Worm (Caenorhabditis elegans): ENCODE data around the gene C55A6.12.

The C55A6.12 gene

DNA sequence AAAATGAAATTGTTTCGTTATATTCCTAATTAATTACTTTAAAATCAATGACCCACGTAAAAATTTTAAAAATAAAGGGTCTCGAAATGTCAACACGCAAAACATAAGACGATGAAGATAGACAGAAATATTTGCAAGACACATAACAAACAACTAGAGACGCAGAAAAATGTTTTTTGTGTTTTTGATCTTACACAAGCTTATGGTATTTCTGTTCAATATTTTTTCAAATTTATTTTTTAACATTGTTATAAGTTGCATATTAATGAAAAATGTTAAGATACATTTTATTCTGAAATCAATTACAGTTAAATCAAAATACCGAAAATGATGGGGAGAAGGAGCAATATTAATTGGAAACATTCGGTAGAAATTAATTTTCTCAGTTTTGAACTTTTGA is 10.5 kb upstream of the C55A6.12 start, which contains the start of gene C55A6.3:
C55A6.3 (minus strand) TSS at position 101 of the 400 bp plus-strand sequence.
- peak; percentile 41 for TF ChIP-seq pha-4 (tag; optimal IDR thresholded peaks at IDR 0.05)
- no peak for TF ChIP-seq ceh-16 (tag; optimal IDR thresholded peaks at IDR 0.05)

DNA sequence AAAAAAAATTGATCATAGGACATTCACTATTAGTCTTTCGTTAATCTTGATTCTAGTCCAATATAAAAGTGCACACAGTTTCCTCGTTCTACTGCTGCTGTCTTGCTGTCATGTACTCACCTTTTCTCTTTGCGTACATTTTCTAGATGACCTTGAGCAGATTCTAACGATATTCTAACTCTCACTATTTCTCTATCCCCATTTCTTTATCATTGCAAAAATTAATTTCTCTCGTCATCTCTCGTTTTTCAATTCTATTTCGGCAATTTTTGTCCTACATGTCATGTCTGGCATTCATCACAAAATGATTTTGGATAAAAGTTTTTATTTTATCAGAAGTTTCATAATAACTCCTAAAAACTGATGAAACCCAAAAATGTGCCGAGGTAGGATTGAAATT is 5.8 kb upstream of the C55A6.12 start, which contains the start of gene ttll-5:
ttll-5 (plus strand) TSS at position 288 of the 400 bp plus-strand sequence.
- TF ChIP-seq nhr-25 (tag; optimal IDR thresholded peaks at IDR 0.05) (peak; percentile 83), ztf-11 (tag; optimal IDR thresholded peaks at IDR 0.05) (no peak)

DNA sequence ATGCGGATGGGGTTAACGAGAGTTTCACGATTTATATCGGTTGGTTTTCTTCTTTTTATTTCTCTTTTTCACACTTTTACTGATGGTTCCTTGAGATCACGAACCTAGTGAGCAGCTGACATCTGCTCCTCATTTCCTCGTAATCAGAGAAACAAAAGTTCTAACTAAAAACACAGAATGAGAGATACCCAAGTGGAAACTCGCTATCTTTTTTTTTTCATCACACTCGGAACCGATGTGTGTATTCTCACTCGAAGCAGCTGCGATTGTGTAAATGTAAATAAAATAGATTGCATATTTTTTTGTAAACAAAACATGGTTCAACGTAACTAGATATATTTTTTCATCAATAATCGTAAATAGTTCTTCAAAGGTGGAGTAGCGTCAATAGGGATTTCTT is 3.4 kb upstream of the C55A6.12 start:
- TF ChIP-seq hmg-11 (tag; optimal IDR thresholded peaks at IDR 0.05): no peak
- TF ChIP-seq R02D3.7 (tag; optimal IDR thresholded peaks at IDR 0.05): no peak
- TF ChIP-seq skn-1 (tag; optimal IDR thresholded peaks at IDR 0.05): no peak
- peak; percentile 84 for TF ChIP-seq pha-4 (tag; optimal IDR thresholded peaks at IDR 0.05)
- no peak for TF ChIP-seq nhr-67 (tag; optimal IDR thresholded peaks at IDR 0.05)
- no peak for TF ChIP-seq aly-2 (tag; optimal IDR thresholded peaks at IDR 0.05)
- TF ChIP-seq nhr-23 (tag; optimal IDR thresholded peaks at IDR 0.05): no peak
- no peak for TF ChIP-seq ceh-82 (tag; optimal IDR thresholded peaks at IDR 0.05)
- peak; percentile 48 for TF ChIP-seq egl-5 (tag; optimal IDR thresholded peaks at IDR 0.05)
- peak; percentile 18 for TF ChIP-seq nfya-1 (tag; optimal IDR thresholded peaks at IDR 0.05; ENCODE audit: insufficient read depth)

DNA sequence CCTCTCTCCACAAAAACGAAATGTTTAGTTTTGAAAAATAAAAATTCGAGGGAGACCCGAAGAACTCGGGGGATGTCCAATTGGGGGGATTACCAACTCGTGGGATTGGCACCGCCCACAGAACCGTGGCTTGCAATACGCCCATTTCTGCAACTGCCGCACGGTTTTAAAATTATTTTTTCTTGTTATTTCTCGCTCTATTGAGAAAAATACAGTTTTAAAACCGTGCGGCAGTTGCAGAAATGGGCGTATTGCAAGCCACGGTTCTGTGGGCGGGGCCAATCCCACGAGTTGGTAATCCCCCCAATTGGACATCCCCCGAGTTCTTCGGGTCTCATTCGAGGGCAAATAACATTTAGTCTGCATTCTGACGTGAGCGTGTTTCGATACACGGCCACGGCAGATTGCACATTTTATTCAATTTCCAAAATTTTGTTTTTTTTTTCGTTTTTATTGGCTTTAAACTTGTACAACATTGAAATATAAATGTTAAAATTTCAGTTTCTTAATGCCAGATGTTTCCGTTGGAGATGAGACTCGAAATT is 2.0 kb upstream of the C55A6.12 start, which contains the start of the genes C55A6.1 and C55A6.10:
C55A6.1 (minus strand) TSS at position 116 of the 545 bp plus-strand sequence.
C55A6.10 (plus strand) TSS at position 495 of the 545 bp plus-strand sequence.
- TF ChIP-seq snpc-4 (tag; optimal IDR thresholded peaks at IDR 0.05) (peak; percentile 20), jun-1 (tag; optimal IDR thresholded peaks at IDR 0.05) (peak; percentile 44), nhr-43 (tag; optimal IDR thresholded peaks at IDR 0.05; ENCODE audit: poor library complexity, severe bottlenecking) (peak; percentile 70), pqm-1 (tag; optimal IDR thresholded peaks at IDR 0.05) (peak; percentile 20), elt-2 (tag; optimal IDR thresholded peaks at IDR 0.05) (peak; percentile 40), nhr-25 (tag; optimal IDR thresholded peaks at IDR 0.05) (peak; percentile 47), pha-4 (tag; optimal IDR thresholded peaks at IDR 0.05) (peak; percentile 66), nfya-1 (tag; optimal IDR thresholded peaks at IDR 0.05; ENCODE audit: insufficient read depth) (peak; percentile 83), nhr-23 (tag; optimal IDR thresholded peaks at IDR 0.05) (peak; percentile 61), tbx-2 (tag; optimal IDR thresholded peaks at IDR 0.05) (peak; percentile 36), R02D3.7 (tag; optimal IDR thresholded peaks at IDR 0.05) (peak; percentile 44), fkh-10 (GFP tag; optimal IDR thresholded peaks at IDR 0.05) (peak; percentile 16), lsy-12 (tag; optimal IDR thresholded peaks at IDR 0.05) (peak; percentile 49), lin-39 (tag; optimal IDR thresholded peaks at IDR 0.05) (peak; percentile 22), elt-1 (tag; optimal IDR thresholded peaks at IDR 0.05) (peak; percentile 13), ceh-28 (tag; optimal IDR thresholded peaks at IDR 0.05) (peak; percentile 61), lin-15B (tag; optimal IDR thresholded peaks at IDR 0.05) (peak; percentile 46), hmg-11 (tag; optimal IDR thresholded peaks at IDR 0.05) (peak; percentile 68)

DNA sequence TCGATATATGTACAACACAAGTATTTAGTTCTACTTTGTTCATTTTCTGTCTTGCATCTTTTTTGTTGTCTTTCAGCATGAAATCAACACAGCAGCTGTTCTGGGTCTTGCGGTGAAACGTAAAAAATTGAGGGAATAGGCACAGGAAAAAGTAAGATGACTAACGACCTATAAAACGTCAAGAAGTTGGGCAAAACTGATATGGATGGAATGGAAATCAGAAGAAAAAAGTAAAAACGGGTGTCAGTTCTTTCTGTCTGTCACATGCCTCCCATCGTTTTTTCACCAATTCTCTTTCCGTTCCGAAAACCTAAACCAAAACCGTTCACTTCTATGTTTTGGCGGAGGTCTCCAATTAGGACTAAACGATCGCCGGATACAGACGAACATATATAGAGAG is 2.0 kb downstream of the C55A6.12 start:
- peak; percentile 25 for TF ChIP-seq elt-2 (tag; optimal IDR thresholded peaks at IDR 0.05)
- no peak for TF ChIP-seq nhr-76 (tag; optimal IDR thresholded peaks at IDR 0.05)

DNA sequence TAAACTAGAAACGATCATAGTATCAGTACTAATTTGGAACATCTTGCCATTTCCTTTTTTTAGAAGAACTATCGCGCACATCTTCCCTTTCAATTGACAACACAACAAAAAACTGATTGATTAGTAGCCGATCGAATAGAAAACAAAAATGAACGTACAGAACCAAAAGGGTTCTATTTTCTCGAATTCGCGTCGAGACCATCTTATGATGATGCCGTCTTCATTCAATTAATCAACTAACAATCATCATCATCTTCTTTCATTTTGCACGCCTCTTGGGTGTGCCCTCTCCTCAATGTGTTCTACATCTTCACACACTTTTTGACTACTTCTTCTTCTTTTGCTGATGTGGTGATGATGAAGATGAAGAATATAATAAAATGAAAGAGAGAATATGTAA is 3.1 kb downstream of the C55A6.12 start:
- no peak for TF ChIP-seq snpc-4 (tag; optimal IDR thresholded peaks at IDR 0.05)
- TF ChIP-seq mml-1 (tag; optimal IDR thresholded peaks at IDR 0.05): no peak
- TF ChIP-seq daf-12 (tag; optimal IDR thresholded peaks at IDR 0.05): no peak
- TF ChIP-seq elt-2 (tag; optimal IDR thresholded peaks at IDR 0.05): no peak
- TF ChIP-seq ama-1 (optimal IDR thresholded peaks at IDR 0.05): no peak
- no peak for TF ChIP-seq nhr-25 (tag; optimal IDR thresholded peaks at IDR 0.05)
- TF ChIP-seq nhr-11 (tag; optimal IDR thresholded peaks at IDR 0.05): no peak
- TF ChIP-seq ceh-28 (tag; optimal IDR thresholded peaks at IDR 0.05): no peak
- no peak for TF ChIP-seq ceh-9 (tag; optimal IDR thresholded peaks at IDR 0.05)
- no peak for TF ChIP-seq nhr-77 (tag; optimal IDR thresholded peaks at IDR 0.05)
- TF ChIP-seq lin-15B (tag; optimal IDR thresholded peaks at IDR 0.05): no peak

All from whole organism, L3 larva.